Fruit fly (Drosophila melanogaster) whole organism, embryonic: ENCODE data around the gene Sec8.

Experiments
- B-H2 ChIP-seq: fragments of 200-800 bp; sonication (Bioruptor generic); optimal IDR thresholded peaks from 2 replicates; lab custom pipeline; 2018; ENCODE audit warnings: missing biosample characterization, mild to moderate bottlenecking, missing genetic modification characterization
- CG10462 ChIP-seq: fragments of 200-800 bp; sonication (Bioruptor generic); optimal IDR thresholded peaks from 2 replicates; lab custom pipeline; 2016; ENCODE audit warnings: missing biosample characterization, missing genetic modification characterization
- CG10654 ChIP-seq: fragments of 200-800 bp; sonication (Bioruptor generic); optimal IDR thresholded peaks from 2 replicates; lab custom pipeline; 2016; ENCODE audit warnings: missing biosample characterization, missing genetic modification characterization
- CG12155 ChIP-seq: fragments of 200-800 bp; sonication (Bioruptor generic); optimal IDR thresholded peaks from 3 replicates; lab custom pipeline; 2016; ENCODE audit warnings: missing biosample characterization, missing genetic modification characterization
- CG13775 ChIP-seq: fragments of 200-800 bp; sonication (Bioruptor generic); optimal IDR thresholded peaks from 3 replicates; lab custom pipeline; 2017; ENCODE audit warnings: missing biosample characterization, mild to moderate bottlenecking, missing genetic modification characterization
- CG1602 ChIP-seq: fragments of 200-800 bp; sonication (Bioruptor generic); optimal IDR thresholded peaks from 3 replicates; lab custom pipeline; 2016; ENCODE audit warnings: missing biosample characterization, missing genetic modification characterization
- CG16815 ChIP-seq: fragments of 200-800 bp; sonication (Bioruptor generic); optimal IDR thresholded peaks from 3 replicates; lab custom pipeline; 2017; ENCODE audit warnings: missing biosample characterization, mild to moderate bottlenecking, missing genetic modification characterization
- CG17328 ChIP-seq: fragments of 200-800 bp; sonication (Bioruptor generic); IDR thresholded peaks from 2 replicates; pipeline ENCODE4 v1.3.6; 2022; ENCODE audit warnings: missing biosample characterization, missing genetic modification characterization
- CG17568 ChIP-seq: fragments of 200-800 bp; sonication (Bioruptor generic); optimal IDR thresholded peaks from 2 replicates; lab custom pipeline; 2018; ENCODE audit warnings: missing biosample characterization, mild to moderate bottlenecking, missing genetic modification characterization, moderate library complexity
- CG18011 ChIP-seq: fragments of 200-800 bp; sonication (Bioruptor generic); optimal IDR thresholded peaks from 2 replicates; lab custom pipeline; 2017; ENCODE audit warnings: missing biosample characterization, missing genetic modification characterization, mild to moderate bottlenecking, moderate library complexity, missing genotype
- CG18599 ChIP-seq: fragments of 200-800 bp; sonication (Bioruptor generic); optimal IDR thresholded peaks from 3 replicates; lab custom pipeline; 2017; ENCODE audit warnings: missing biosample characterization, missing genetic modification characterization, mild to moderate bottlenecking, moderate library complexity, missing genetic modification reagents
- CG3163 ChIP-seq: fragments of 200-800 bp; sonication (Bioruptor generic); optimal IDR thresholded peaks from 3 replicates; lab custom pipeline; 2016; ENCODE audit warnings: missing biosample characterization, missing genetic modification characterization
- CG33557 ChIP-seq: fragments of 200-800 bp; sonication (Bioruptor generic); optimal IDR thresholded peaks from 2 replicates; lab custom pipeline; 2019; ENCODE audit warnings: missing biosample characterization, mild to moderate bottlenecking, missing genetic modification characterization, moderate library complexity
- CG4404 ChIP-seq: fragments of 200-800 bp; sonication (Bioruptor generic); IDR thresholded peaks from 2 replicates; pipeline ENCODE4 v1.3.6; 2022; ENCODE audit warnings: missing biosample characterization, missing genetic modification characterization
- CG5180 ChIP-seq: fragments of 200-800 bp; sonication (Bioruptor generic); optimal IDR thresholded peaks from 3 replicates; lab custom pipeline; 2017; ENCODE audit warnings: missing biosample characterization, missing genetic modification characterization, mild to moderate bottlenecking, moderate library complexity, missing genetic modification reagents
- CG5245 ChIP-seq: fragments of 200-800 bp; sonication (Bioruptor generic); optimal IDR thresholded peaks from 3 replicates; lab custom pipeline; 2016; ENCODE audit warnings: missing biosample characterization, missing genetic modification characterization
- CG6175 ChIP-seq: fragments of 200-800 bp; sonication (Bioruptor generic); IDR thresholded peaks from 3 replicates; pipeline ENCODE4 v1.3.6; 2022; ENCODE audit warnings: missing biosample characterization, missing genetic modification characterization
- CG7963 ChIP-seq: fragments of 200-800 bp; sonication (Bioruptor generic); IDR thresholded peaks from 3 replicates; pipeline ENCODE4 v1.3.6; 2022; ENCODE audit warnings: missing biosample characterization, missing genetic modification characterization; ENCODE audit not compliant: partially characterized antibody
- CrebB ChIP-seq: fragments of 200-800 bp; sonication (Bioruptor generic); optimal IDR thresholded peaks from 3 replicates; lab custom pipeline; 2018; ENCODE audit warnings: missing biosample characterization, mild to moderate bottlenecking, missing genetic modification characterization
- Deaf1 ChIP-seq: fragments of 200-800 bp; optimal IDR thresholded peaks from 3 replicates; lab custom pipeline; 2019; ENCODE audit warnings: missing biosample characterization, mild to moderate bottlenecking, missing genetic modification characterization, moderate library complexity
- Dip2 ChIP-seq: fragments of 200-800 bp; sonication (Bioruptor generic); IDR thresholded peaks from 2 replicates; pipeline ENCODE4 v1.3.6; 2022; ENCODE audit warnings: missing biosample characterization, missing genetic modification characterization
- Elba2 ChIP-seq: fragments of 200-800 bp; sonication (Bioruptor generic); optimal IDR thresholded peaks from 3 replicates; lab custom pipeline; 2016; ENCODE audit warnings: missing biosample characterization, missing genetic modification characterization
- Ets97D ChIP-seq: fragments of 200-800 bp; sonication (Bioruptor generic); optimal IDR thresholded peaks from 3 replicates; lab custom pipeline; 2016; ENCODE audit warnings: missing biosample characterization, missing genetic modification characterization
- HmgZ ChIP-seq: fragments of 200-800 bp; sonication (Bioruptor generic); optimal IDR thresholded peaks from 2 replicates; lab custom pipeline; 2018; ENCODE audit warnings: missing biosample characterization, mild to moderate bottlenecking, missing genetic modification characterization
- Hr3 ChIP-seq: fragments of 200-800 bp; sonication (Bioruptor generic); optimal IDR thresholded peaks from 3 replicates; lab custom pipeline; 2016; ENCODE audit warnings: missing biosample characterization, missing genetic modification characterization
- Lpt ChIP-seq: fragments of >200 bp; optimal IDR thresholded peaks from 2 replicates; lab custom pipeline; 2018; ENCODE audit warnings: missing biosample characterization, missing genetic modification characterization
- Side ChIP-seq: fragments of 200-800 bp; sonication (Bioruptor generic); optimal IDR thresholded peaks from 2 replicates; lab custom pipeline; 2016; ENCODE audit warnings: missing biosample characterization, missing genetic modification characterization
- Xbp1 ChIP-seq: fragments of 200-800 bp; sonication (Bioruptor generic); optimal IDR thresholded peaks from 3 replicates; lab custom pipeline; 2016; ENCODE audit warnings: missing biosample characterization, mild to moderate bottlenecking, missing genetic modification characterization
- YL-1 ChIP-seq: fragments of 200-800 bp; sonication (Bioruptor generic); optimal IDR thresholded peaks from 3 replicates; lab custom pipeline; 2017; ENCODE audit warnings: missing biosample characterization, mild to moderate bottlenecking, missing genetic modification characterization
- br ChIP-seq: fragments of >200 bp; optimal IDR thresholded peaks from 2 replicates; lab custom pipeline; 2017
- btn ChIP-seq: fragments of 200-800 bp; sonication (Bioruptor generic); optimal IDR thresholded peaks from 2 replicates; lab custom pipeline; 2016; ENCODE audit warnings: missing biosample characterization, missing genetic modification characterization
- cato ChIP-seq: fragments of 200-800 bp; sonication (Bioruptor generic); optimal IDR thresholded peaks from 2 replicates; lab custom pipeline; 2016; ENCODE audit warnings: missing biosample characterization, missing genetic modification characterization, borderline replicate concordance
- caup ChIP-seq: fragments of 200-800 bp; sonication (Bioruptor generic); optimal IDR thresholded peaks from 3 replicates; lab custom pipeline; 2017; ENCODE audit warnings: missing biosample characterization, mild to moderate bottlenecking, missing genetic modification characterization, moderate library complexity; ENCODE audit not compliant: severe bottlenecking
- en ChIP-seq: fragments of 200-800 bp; sonication (Bioruptor generic); optimal IDR thresholded peaks from 2 replicates; lab custom pipeline; 2016; ENCODE audit warnings: missing biosample characterization, missing genetic modification characterization
- eyg ChIP-seq: fragments of 200-800 bp; sonication (Bioruptor generic); optimal IDR thresholded peaks from 3 replicates; lab custom pipeline; 2016; ENCODE audit warnings: missing biosample characterization, missing genetic modification characterization
- nerfin-1 ChIP-seq: fragments of 200-800 bp; sonication (Bioruptor generic); optimal IDR thresholded peaks from 3 replicates; lab custom pipeline; 2019; ENCODE audit warnings: missing biosample characterization, mild to moderate bottlenecking, missing genetic modification characterization, moderate library complexity
- nmo ChIP-seq: fragments of 200-800 bp; sonication (Bioruptor generic); optimal IDR thresholded peaks from 2 replicates; lab custom pipeline; 2018; ENCODE audit warnings: missing biosample characterization, mild to moderate bottlenecking, missing genetic modification characterization, moderate library complexity
- oc ChIP-seq: fragments of 200-800 bp; sonication (Bioruptor generic); optimal IDR thresholded peaks from 2 replicates; lab custom pipeline; 2018; ENCODE audit warnings: missing biosample characterization, mild to moderate bottlenecking, missing genetic modification characterization, moderate library complexity
- pfk ChIP-seq: fragments of 200-800 bp; sonication (Bioruptor generic); optimal IDR thresholded peaks from 2 replicates; lab custom pipeline; 2018; ENCODE audit warnings: missing biosample characterization, mild to moderate bottlenecking, missing genetic modification characterization, moderate library complexity
- pzg ChIP-seq: fragments of 200-800 bp; sonication (Bioruptor generic); optimal IDR thresholded peaks from 3 replicates; lab custom pipeline; 2018; ENCODE audit warnings: missing biosample characterization, mild to moderate bottlenecking, missing genetic modification characterization, moderate library complexity
- sima ChIP-seq: fragments of 200-800 bp; sonication (Bioruptor generic); optimal IDR thresholded peaks from 2 replicates; lab custom pipeline; 2016; ENCODE audit warnings: missing biosample characterization, missing genetic modification characterization
- sisA ChIP-seq: fragments of 200-800 bp; sonication (Bioruptor generic); IDR thresholded peaks from 2 replicates; pipeline ENCODE4 v1.3.6; 2022; ENCODE audit warnings: missing biosample characterization, missing genetic modification characterization
- ssp ChIP-seq: fragments of 200-800 bp; sonication (Bioruptor generic); IDR thresholded peaks from 2 replicates; pipeline ENCODE4 v1.3.6; 2022; ENCODE audit warnings: missing biosample characterization, missing genetic modification characterization
- tna ChIP-seq: fragments of 200-800 bp; sonication (Bioruptor generic); IDR thresholded peaks from 2 replicates; pipeline ENCODE4 v1.3.6; 2022; ENCODE audit warnings: missing biosample characterization, missing genetic modification characterization; ENCODE audit not compliant: partially characterized antibody
- tx ChIP-seq: fragments of 200-800 bp; sonication (Bioruptor generic); optimal IDR thresholded peaks from 2 replicates; lab custom pipeline; 2016; ENCODE audit warnings: missing biosample characterization, missing genetic modification characterization
- vnd ChIP-seq: fragments of 200-800 bp; sonication (Bioruptor generic); IDR thresholded peaks from 3 replicates; pipeline ENCODE4 v1.3.6; 2022; ENCODE audit warnings: missing biosample characterization, missing genetic modification characterization; ENCODE audit not compliant: partially characterized antibody
- vvl ChIP-seq: fragments of 200-800 bp; sonication (Bioruptor generic); IDR thresholded peaks from 2 replicates; pipeline ENCODE4 v1.3.6; 2022; ENCODE audit warnings: missing biosample characterization, missing genetic modification characterization
- wdn ChIP-seq: fragments of 200-800 bp; sonication (Bioruptor generic); IDR thresholded peaks from 2 replicates; pipeline ENCODE4 v1.3.6; 2022; ENCODE audit warnings: missing biosample characterization, missing genetic modification characterization
- zfh1 ChIP-seq: fragments of 200-800 bp; sonication (Bioruptor generic); IDR thresholded peaks from 3 replicates; pipeline ENCODE4 v1.3.6; 2022; ENCODE audit warnings: missing biosample characterization, missing genetic modification characterization

The Sec8 gene

DNA sequence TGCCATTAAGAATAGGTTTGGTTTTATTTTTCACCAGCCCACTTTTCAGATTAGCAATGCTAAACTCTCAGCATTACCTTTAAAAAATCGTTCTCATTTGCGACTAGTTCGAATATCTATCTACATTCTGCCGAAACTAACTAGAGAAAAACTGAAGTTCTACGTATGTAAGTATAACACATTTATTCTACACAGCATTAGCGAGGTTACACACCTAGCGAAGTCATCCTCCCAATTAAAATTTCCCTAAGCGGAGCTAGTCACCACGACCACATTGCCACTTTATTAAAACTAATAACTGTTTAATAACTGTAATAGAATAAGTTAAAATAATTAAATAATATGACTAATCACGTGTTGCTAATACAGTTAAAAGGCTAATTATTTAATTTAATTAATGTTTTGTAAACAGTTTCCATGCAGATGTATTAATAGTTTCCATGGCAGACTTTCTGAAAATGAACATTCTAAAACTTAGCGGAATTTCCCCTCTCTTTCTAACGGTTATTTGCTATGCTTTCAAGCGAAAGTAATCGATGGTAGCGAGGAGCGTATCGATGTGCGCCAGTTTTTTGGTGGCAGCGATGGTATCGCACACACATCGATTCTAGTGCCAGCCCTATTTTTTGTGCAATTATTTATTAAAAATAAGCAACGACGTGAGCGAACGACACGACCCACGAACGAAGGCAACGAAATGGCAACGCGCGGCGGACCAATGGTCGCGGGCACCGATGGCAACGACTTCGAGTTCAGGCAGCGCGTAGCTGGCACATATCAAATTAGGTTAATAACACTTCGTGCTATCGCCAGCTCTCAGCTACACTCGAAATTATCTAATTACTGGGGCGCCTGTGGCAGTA is 20.2 kb upstream of the Sec8 start, which contains the start of gene jagn (continued):
- TF ChIP-seq CG17328 (GFP tag; lab: Robert Waterston, UW) (peak; percentile 56), YL-1 (peak; percentile 84), CG5180 (GFP tag; lab: Kevin White, UChicago) (no peak), CG13775 (GFP tag; lab: Kevin White, UChicago) (peak; percentile 68), br (lab: Kevin White, UChicago) (no peak), Lpt (no peak), CG16815 (no peak), wdn (GFP tag; lab: Robert Waterston, UW) (no peak), Deaf1 (peak; percentile 41), vnd (GFP tag; lab: Robert Waterston, UW) (peak; percentile 100), CG3163 (peak; percentile 42), CG4404 (GFP tag; lab: Robert Waterston, UW) (peak; percentile 28; the same call in 1 of the 2 replicates), oc (tag; lab: Kevin White, UChicago) (peak; percentile 21), Elba2 (no peak), pfk (GFP tag; lab: Kevin White, UChicago) (no peak), sima (GFP tag; lab: Kevin White, UChicago) (no peak), eyg (GFP tag; lab: Kevin White, UChicago) (no peak), CG7963 (GFP tag; lab: Robert Waterston, UW) (peak; percentile 100), CG5245 (GFP tag; lab: Kevin White, UChicago) (peak; percentile 12), CG12155 (GFP tag; lab: Kevin White, UChicago) (peak; percentile 98), Ets97D (GFP tag; lab: Kevin White, UChicago) (peak; percentile 97), pzg (GFP tag; lab: Kevin White, UChicago) (peak; percentile 90), Xbp1 (GFP tag; lab: Kevin White, UChicago) (peak; percentile 78), nerfin-1 (tag; lab: Kevin White, UChicago) (peak; percentile 54), btn (GFP tag; lab: Kevin White, UChicago) (no peak), en (GFP tag; lab: Kevin White, UChicago) (no peak), CG18599 (GFP tag; lab: Kevin White, UChicago) (peak; percentile 2), Side (GFP tag; lab: Kevin White, UChicago) (peak; percentile 59), tna (GFP tag; lab: Robert Waterston, UW) (peak; percentile 99), Dip2 (GFP tag; lab: Robert Waterston, UW) (no peak), CG10654 (GFP tag; lab: Kevin White, UChicago) (no peak), caup (peak; percentile 73), zfh1 (GFP tag; lab: Robert Waterston, UW) (peak; percentile 68; the same call in 2 of the 3 replicates), CG6175 (GFP tag; lab: Robert Waterston, UW) (0 out of 3 replicates have a peak, but pooled peaks have one; percentile 43), vvl (peak; percentile 74), ssp (GFP tag; lab: Robert Waterston, UW) (peak; percentile 53), nmo (peak; percentile 77), CG10462 (GFP tag; lab: Kevin White, UChicago) (peak; percentile 62), tx (GFP tag; lab: Kevin White, UChicago) (peak; percentile 48), B-H2 (GFP tag; lab: Kevin White, UChicago) (peak; percentile 68), Hr3 (peak; percentile 45), CrebB (tag; lab: Kevin White, UChicago) (peak; percentile 66), CG18011 (GFP tag; lab: Kevin White, UChicago) (peak; percentile 23), CG1602 (GFP tag; lab: Kevin White, UChicago) (peak; percentile 16), HmgZ (tag; lab: Kevin White, UChicago) (peak; percentile 46), CG33557 (peak; percentile 23), sisA (GFP tag; lab: Robert Waterston, UW) (peak; percentile 62), CG17568 (GFP tag; lab: Kevin White, UChicago) (no peak), cato (GFP tag; lab: Kevin White, UChicago) (no peak)
